Worm (Caenorhabditis elegans): ENCODE measurements around the gene rocf-1.

rocf-1 gene

DNA sequence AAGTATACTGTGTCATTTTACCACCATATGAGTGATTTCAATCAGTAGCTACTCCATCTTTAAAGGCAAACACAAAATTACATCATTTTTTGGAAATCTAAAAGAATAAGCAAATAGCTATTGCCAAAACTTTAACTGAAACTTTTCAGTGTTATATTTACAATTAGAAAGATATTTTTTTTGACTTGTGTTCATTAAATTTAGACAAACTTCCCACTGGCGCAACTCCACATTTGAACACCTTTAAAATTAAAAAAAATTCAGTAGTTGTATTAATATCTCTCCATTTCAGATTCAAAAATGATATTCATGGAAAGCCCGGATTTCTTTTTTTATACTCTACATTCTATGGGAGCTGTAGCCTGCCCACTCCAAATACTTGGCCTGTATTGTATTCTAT, 50.5 kb downstream of the rocf-1 start, which contains the start of gene srh-264:
srh-264 (plus strand) TSS at position 301 of the 400 bp plus-strand sequence.
- TF ChIP-seq dao-5 (tag; optimal IDR thresholded peaks at IDR 0.05) (no peak), W03F9.2 (tag; optimal IDR thresholded peaks at IDR 0.05) (no peak)

DNA sequence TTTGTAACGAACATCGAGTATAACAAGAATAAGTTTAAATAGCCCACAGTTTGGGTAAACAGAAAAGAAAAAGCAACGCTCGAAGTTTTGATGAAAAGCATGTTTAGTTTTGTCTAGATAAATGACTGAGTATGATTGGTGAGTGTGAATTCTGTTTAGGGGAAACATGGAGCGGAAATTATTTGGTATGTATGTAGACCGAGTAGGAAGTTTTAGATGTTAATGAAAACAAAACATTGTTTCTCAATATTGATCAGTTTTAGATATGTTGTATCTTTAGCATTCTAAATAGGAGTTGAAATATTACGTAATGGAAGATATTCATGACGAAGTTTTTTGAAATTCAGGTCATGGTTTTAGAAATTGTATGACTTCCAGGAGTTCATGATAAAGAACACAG, 51.7 kb downstream of the rocf-1 start, which contains the start of gene srbc-63:
srbc-63 (minus strand) TSS at position 101 of the 400 bp plus-strand sequence.
- TF ChIP-seq W03F9.2 (tag; optimal IDR thresholded peaks at IDR 0.05) (no peak), him-1 (tag; optimal IDR thresholded peaks at IDR 0.05) (no peak), dao-5 (tag; optimal IDR thresholded peaks at IDR 0.05) (no peak)
